Fruit fly (Drosophila melanogaster): Measurements from ENCODE around the gene jar.

DNA sequence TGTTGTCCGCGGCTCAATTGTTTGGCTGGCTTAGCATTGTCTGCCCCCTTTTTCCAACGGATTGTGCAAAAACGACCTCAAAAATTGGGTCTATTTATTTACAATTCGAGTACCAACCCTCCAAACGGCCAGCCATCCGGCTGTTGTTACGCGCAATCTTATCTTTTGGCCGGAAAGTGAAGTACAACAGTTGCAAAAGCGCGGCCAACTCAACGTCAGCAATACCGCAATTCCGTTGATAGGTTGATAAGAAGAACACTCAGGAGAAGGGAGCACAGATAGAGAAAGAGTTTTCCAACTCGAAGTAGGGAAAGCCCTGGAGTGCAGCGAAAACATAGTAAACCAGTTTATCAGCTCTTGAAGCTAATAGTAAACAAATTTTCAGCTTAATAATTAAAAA, 25.9 kb upstream of the jar start:
- TF ChIP-seq psq (optimal IDR thresholded peaks at IDR 0.05) (no peak), Myc (optimal IDR thresholded peaks at IDR 0.05) (no peak), insv (optimal IDR thresholded peaks at IDR 0.05) (no peak), ttk (optimal IDR thresholded peaks at IDR 0.05) (no peak), Sin3A (optimal IDR thresholded peaks at IDR 0.05) (no peak)
